Worm (Caenorhabditis elegans) whole organism, L3 larva: ENCODE results near the gene mig-5.

ENCODE experiments used
- aly-2 ChIP-seq: fragments of 150-350 bp; optimal IDR thresholded peaks from 2 replicates; lab custom pipeline; 2014; ENCODE audit warnings: missing biosample characterization, missing genetic modification characterization
- ama-1 ChIP-seq: fragments of 150-350 bp; optimal IDR thresholded peaks from 2 replicates; lab custom pipeline; 2018
- ceh-82 ChIP-seq: fragments of 150-350 bp; optimal IDR thresholded peaks from 2 replicates; lab custom pipeline; 2014; ENCODE audit warnings: missing biosample characterization, missing genetic modification characterization
- daf-12 ChIP-seq: fragments of 150-350 bp; optimal IDR thresholded peaks from 2 replicates; lab custom pipeline; 2014; ENCODE audit warnings: missing biosample characterization, missing genetic modification reagents, missing genetic modification characterization
- elt-3 ChIP-seq, 3 experiments: fragments of 150-350 bp in 1 of 3; sonication (generic microtip) in 2 of 3; optimal IDR thresholded peaks; 2 replicates in 2 of 3; 4 replicates in 1 of 3; lab custom pipeline; 2014 to 2017; ENCODE audit warnings: missing biosample characterization in 3 of 3, missing genetic modification characterization in 3 of 3
- lin-39 ChIP-seq: fragments of 150-350 bp; optimal IDR thresholded peaks from 2 replicates; lab custom pipeline; 2018; ENCODE audit warnings: missing biosample characterization, missing genetic modification reagents, missing genetic modification characterization
- mdl-1 ChIP-seq: fragments of 150-350 bp; optimal IDR thresholded peaks from 2 replicates; lab custom pipeline; 2014; ENCODE audit warnings: missing biosample characterization, missing genetic modification characterization
- nhr-11 ChIP-seq: fragments of 150-350 bp; optimal IDR thresholded peaks from 2 replicates; lab custom pipeline; 2014; ENCODE audit warnings: missing biosample characterization, missing genetic modification characterization
- nhr-25 ChIP-seq: sonication (generic microtip); optimal IDR thresholded peaks from 2 replicates; lab custom pipeline; 2017; ENCODE audit warnings: missing biosample characterization, missing genetic modification characterization
- nhr-76 ChIP-seq: fragments of 150-350 bp; sonication (generic microtip); optimal IDR thresholded peaks from 5 replicates; lab custom pipeline; 2014; ENCODE audit warnings: missing biosample characterization, missing genetic modification characterization
- pha-4 ChIP-seq: fragments of 150-350 bp; optimal IDR thresholded peaks from 2 replicates; lab custom pipeline; 2014; ENCODE audit warnings: missing biosample characterization, missing genetic modification reagents, missing genetic modification characterization
- sea-2 ChIP-seq: fragments of 150-350 bp; sonication (generic microtip); optimal IDR thresholded peaks from 4 replicates; lab custom pipeline; 2014; ENCODE audit warnings: missing biosample characterization, missing genetic modification reagents, missing genetic modification characterization
- skn-1 ChIP-seq: fragments of 150-350 bp; optimal IDR thresholded peaks from 2 replicates; lab custom pipeline; 2014; ENCODE audit warnings: missing biosample characterization, missing genetic modification characterization
- ztf-11 ChIP-seq: fragments of 150-350 bp; optimal IDR thresholded peaks from 2 replicates; lab custom pipeline; 2014; ENCODE audit warnings: missing biosample characterization, missing genetic modification characterization

ce11 chrII:8157991-8158390, 26.8 kb downstream of the mig-5 start, which contains the start of gene pch-2:
- no peak for TF ChIP-seq skn-1 (tag; lab: Kevin White, UChicago)
- no peak for TF ChIP-seq ztf-11 (tag; lab: Kevin White, UChicago)
- TF ChIP-seq ceh-82 (tag; lab: Kevin White, UChicago), result no peak
- TF ChIP-seq nhr-76 (tag; lab: Kevin White, UChicago), result no peak
- TF ChIP-seq aly-2 (tag; lab: Kevin White, UChicago), result no peak
- TF ChIP-seq ama-1 (lab: Kevin White, UChicago), result no peak
- TF ChIP-seq daf-12 (tag; lab: Kevin White, UChicago), result no peak
- TF ChIP-seq sea-2 (GFP tag; lab: Kevin White, UChicago), result no peak
- no peak for TF ChIP-seq elt-3 (tag; optimal IDR thresholded peaks at IDR 0.05; lab: Kevin White, UChicago)
- TF ChIP-seq nhr-25 (tag; lab: Kevin White, UChicago), result peak; percentile 53
- no peak for TF ChIP-seq nhr-11 (tag; lab: Kevin White, UChicago)
- TF ChIP-seq pha-4 (tag; lab: Kevin White, UChicago), result peak; percentile 59
- peak; percentile 13 for TF ChIP-seq lin-39 (tag; lab: Kevin White, UChicago)
- TF ChIP-seq mdl-1 (tag; lab: Kevin White, UChicago), result no peak
